Fruit fly (Drosophila melanogaster): ENCODE measurements around the gene CG12795.

- TF ChIP-seq psq (optimal IDR thresholded peaks at IDR 0.05) (no peak), h (optimal IDR thresholded peaks at IDR 0.05) (no peak)
Measured at dm6 chr2L:3465426-3465825, 13.2 kb downstream of the CG12795 start.

Measured in Kc167 (cell line).